Fruit fly (Drosophila melanogaster): ENCODE results near the gene RpL14.

dm6 chr3L:8560637-8561036 lies 40.2 kb upstream of the RpL14 start:
- TF ChIP-seq psq (optimal IDR thresholded peaks at IDR 0.05) (no peak), EcR (GFP tag; optimal IDR thresholded peaks at IDR 0.05) (no peak), usp (GFP tag; optimal IDR thresholded peaks at IDR 0.05) (no peak), CG8478 (optimal IDR thresholded peaks at IDR 0.05) (no peak), pan (optimal IDR thresholded peaks at IDR 0.05) (no peak), Dll (optimal IDR thresholded peaks at IDR 0.05) (no peak)

Data from whole organism.